Fruit fly (Drosophila melanogaster) whole organism, wandering third instar larva: ENCODE data around the gene alpha-Est5.

Source experiments
- Abd-B ChIP-seq: fragments of >200 bp; optimal IDR thresholded peaks from 2 replicates; lab custom pipeline; 2017; ENCODE audit warnings: missing biosample characterization, missing genetic modification characterization
- CG32264 ChIP-seq: fragments of 200-800 bp; sonication (Bioruptor generic); optimal IDR thresholded peaks from 2 replicates; lab custom pipeline; 2016; ENCODE audit warnings: missing biosample characterization, missing genetic modification characterization
- CG9705 ChIP-seq: fragments of 200-800 bp; sonication (Bioruptor generic); optimal IDR thresholded peaks from 2 replicates; lab custom pipeline; 2018; ENCODE audit warnings: missing biosample characterization, mild to moderate bottlenecking, missing genetic modification characterization
- CrebA ChIP-seq: fragments of 200-800 bp; sonication (Bioruptor generic); optimal IDR thresholded peaks from 2 replicates; lab custom pipeline; 2016; ENCODE audit warnings: missing biosample characterization, mild to moderate bottlenecking, missing genetic modification characterization, borderline replicate concordance
- Dfd ChIP-seq: fragments of >200 bp; optimal IDR thresholded peaks from 2 replicates; lab custom pipeline; 2017; ENCODE audit warnings: missing biosample characterization, missing genetic modification characterization
- Dif ChIP-seq: fragments of 200-275, 200-300 bp; sonication (Bioruptor generic); optimal IDR thresholded peaks from 2 replicates; lab custom pipeline; 2018; ENCODE audit warnings: missing biosample characterization, missing genetic modification characterization; ENCODE audit not compliant: partially characterized antibody
- GATAd ChIP-seq: sonication (Bioruptor generic); optimal IDR thresholded peaks from 2 replicates; lab custom pipeline; 2016; ENCODE audit warnings: missing biosample characterization, missing genetic modification characterization
- Hnf4 ChIP-seq: fragments of 200-800 bp; sonication (Bioruptor generic); optimal IDR thresholded peaks from 2 replicates; lab custom pipeline; 2016; ENCODE audit warnings: missing biosample characterization, mild to moderate bottlenecking, missing genetic modification characterization
- Hr78 ChIP-seq: fragments of >200 bp; optimal IDR thresholded peaks from 2 replicates; lab custom pipeline; 2017; ENCODE audit warnings: missing biosample characterization, missing genetic modification characterization
- Hr83 ChIP-seq: fragments of 200-300 bp; sonication (Bioruptor generic); optimal IDR thresholded peaks from 2 replicates; lab custom pipeline; 2016; ENCODE audit warnings: missing biosample characterization, mild to moderate bottlenecking, missing genetic modification characterization, moderate library complexity; ENCODE audit not compliant: poor library complexity, severe bottlenecking
- Jra ChIP-seq: sonication (Bioruptor generic); optimal IDR thresholded peaks from 2 replicates; lab custom pipeline; 2016; ENCODE audit warnings: missing biosample characterization, missing genetic modification characterization
- Mio ChIP-seq: sonication (Bioruptor generic); optimal IDR thresholded peaks from 2 replicates; lab custom pipeline; 2016; ENCODE audit warnings: missing biosample characterization, missing genetic modification characterization
- Myc ChIP-seq: fragments of >200 bp; optimal IDR thresholded peaks from 2 replicates; lab custom pipeline; 2017
- Rel ChIP-seq, 2 experiments: fragments of 200-800 bp; sonication (Bioruptor generic) in 1 of 2; optimal IDR thresholded peaks; 2 replicates in 1 of 2; 3 replicates in 1 of 2; lab custom pipeline; 2016 to 2019; ENCODE audit warnings: mild to moderate bottlenecking in 2 of 2, missing biosample characterization in 2 of 2, missing genetic modification characterization in 2 of 2, moderate library complexity in 1 of 2
- Sp1 ChIP-seq: fragments of 200-800 bp; sonication (Bioruptor generic); optimal IDR thresholded peaks from 3 replicates; lab custom pipeline; 2019; ENCODE audit warnings: missing biosample characterization, mild to moderate bottlenecking, missing genetic modification characterization, moderate library complexity
- Vsx2 ChIP-seq: fragments of 200-300, 225-300 bp; sonication (Bioruptor generic); optimal IDR thresholded peaks from 2 replicates; lab custom pipeline; 2018; ENCODE audit warnings: missing biosample characterization, missing genetic modification characterization; ENCODE audit not compliant: partially characterized antibody
- br ChIP-seq: fragments of 200-800 bp; sonication (Bioruptor generic); optimal IDR thresholded peaks from 2 replicates; lab custom pipeline; 2016; ENCODE audit warnings: missing biosample characterization, missing genetic modification characterization
- dl ChIP-seq, 2 experiments: fragments of 175-275, 200-275 bp in 1 of 2; fragments of 200-275 bp in 1 of 2; sonication (Bioruptor generic); optimal IDR thresholded peaks; lab custom pipeline; 2018; ENCODE audit warnings: mild to moderate bottlenecking in 2 of 2, missing biosample characterization in 2 of 2, missing genetic modification characterization in 2 of 2, moderate library complexity in 2 of 2; ENCODE audit not compliant: partially characterized antibody in 2 of 2, insufficient read depth in 1 of 2
- dmrt93B ChIP-seq: fragments of 200-800 bp; sonication (Bioruptor generic); optimal IDR thresholded peaks from 2 replicates; lab custom pipeline; 2018; ENCODE audit warnings: missing biosample characterization, mild to moderate bottlenecking, missing genetic modification characterization
- dsf ChIP-seq: sonication (Bioruptor generic); optimal IDR thresholded peaks from 2 replicates; lab custom pipeline; 2016; ENCODE audit warnings: missing biosample characterization, missing genetic modification characterization, borderline replicate concordance
- ey ChIP-seq: fragments of 200-800 bp; sonication (Bioruptor generic); optimal IDR thresholded peaks from 2 replicates; lab custom pipeline; 2016; ENCODE audit warnings: missing biosample characterization, missing genetic modification characterization
- foxo ChIP-seq, 2 experiments: fragments of 200-800 bp; sonication (Bioruptor generic); optimal IDR thresholded peaks; 2 replicates in 1 of 2; 3 replicates in 1 of 2; lab custom pipeline; 2016 to 2017; ENCODE audit warnings: missing biosample characterization in 2 of 2, missing genetic modification characterization in 2 of 2
- fru ChIP-seq: fragments of 200-800 bp; sonication (Bioruptor generic); optimal IDR thresholded peaks from 3 replicates; lab custom pipeline; 2016; ENCODE audit warnings: missing biosample characterization, mild to moderate bottlenecking, missing genetic modification characterization
- h ChIP-seq: fragments of 200-800 bp; sonication (Bioruptor generic); optimal IDR thresholded peaks from 3 replicates; lab custom pipeline; 2016; ENCODE audit warnings: missing biosample characterization, mild to moderate bottlenecking, missing genetic modification characterization
- jim ChIP-seq: fragments of 175-275, 200-325 bp; sonication (Bioruptor generic); optimal IDR thresholded peaks from 2 replicates; lab custom pipeline; 2016; ENCODE audit warnings: missing biosample characterization, mild to moderate bottlenecking, missing genetic modification characterization
- lola ChIP-seq: fragments of >200 bp; optimal IDR thresholded peaks from 2 replicates; lab custom pipeline; 2017; ENCODE audit warnings: missing biosample characterization, missing genetic modification characterization
- pan ChIP-seq: fragments of >200 bp; optimal IDR thresholded peaks from 2 replicates; lab custom pipeline; 2017
- psq ChIP-seq: fragments of 200-800 bp; sonication (Bioruptor generic); optimal IDR thresholded peaks from 3 replicates; lab custom pipeline; 2017; ENCODE audit warnings: missing biosample characterization, mild to moderate bottlenecking, missing genetic modification characterization, moderate library complexity
- rgr ChIP-seq: fragments of 200-800 bp; sonication (Bioruptor generic); optimal IDR thresholded peaks from 3 replicates; lab custom pipeline; 2016; ENCODE audit warnings: missing biosample characterization, mild to moderate bottlenecking, missing genetic modification characterization
- sv ChIP-seq: fragments of 200-800 bp; sonication (Bioruptor generic); optimal IDR thresholded peaks from 3 replicates; lab custom pipeline; 2016; ENCODE audit warnings: missing biosample characterization, missing genetic modification characterization
- tai ChIP-seq: sonication (Bioruptor generic); optimal IDR thresholded peaks from 2 replicates; lab custom pipeline; 2016; ENCODE audit warnings: missing biosample characterization, missing genetic modification characterization
- usp ChIP-seq: fragments of >200 bp; optimal IDR thresholded peaks from 2 replicates; lab custom pipeline; 2017; ENCODE audit warnings: missing biosample characterization, missing genetic modification characterization

The alpha-Est5 gene

dm6 chr3R:7524160-7524559, 12.0 kb downstream of the alpha-Est5 start:
- no peak for TF ChIP-seq ey
- no peak for TF ChIP-seq dl (GFP tag; optimal IDR thresholded peaks at IDR 0.05; lab: Kevin White, UChicago; ENCODE audit: insufficient read depth in 1 of 2, partially characterized antibody in 2 of 2)
- no peak for TF ChIP-seq sv (GFP tag; lab: Kevin White, UChicago)
- no peak for TF ChIP-seq Dif
- TF ChIP-seq Hr83 (GFP tag; lab: Kevin White, UChicago): no peak
- no peak for TF ChIP-seq fru (GFP tag; lab: Kevin White, UChicago)
- no peak for TF ChIP-seq usp (GFP tag; lab: Kevin White, UChicago)
- no peak for TF ChIP-seq lola (GFP tag; lab: Kevin White, UChicago)
- TF ChIP-seq pan: no peak

- TF ChIP-seq sv (GFP tag; lab: Kevin White, UChicago) (no peak), GATAd (GFP tag; lab: Kevin White, UChicago) (no peak), Dfd (GFP tag; lab: Kevin White, UChicago) (no peak), dl (GFP tag; optimal IDR thresholded peaks at IDR 0.05; lab: Kevin White, UChicago; ENCODE audit: insufficient read depth in 1 of 2, partially characterized antibody in 2 of 2) (no peak), Abd-B (GFP tag; lab: Kevin White, UChicago) (no peak), dsf (GFP tag; lab: Kevin White, UChicago) (no peak), Jra (GFP tag; lab: Kevin White, UChicago) (no peak), lola (GFP tag; lab: Kevin White, UChicago) (no peak), ey (no peak), Hr78 (GFP tag; lab: Kevin White, UChicago) (no peak), jim (GFP tag; lab: Kevin White, UChicago) (no peak), psq (peak; percentile 45), dmrt93B (GFP tag; lab: Kevin White, UChicago) (no peak), h (GFP tag; lab: Kevin White, UChicago) (no peak), CrebA (GFP tag; lab: Kevin White, UChicago) (peak; percentile 84), Hnf4 (no peak), Sp1 (GFP tag; lab: Kevin White, UChicago) (peak; percentile 31), Dif (no peak), Rel (GFP tag; optimal IDR thresholded peaks at IDR 0.05; lab: Kevin White, UChicago) (peak; percentile 30), Rel (tag; optimal IDR thresholded peaks at IDR 0.05; lab: Kevin White, UChicago) (peak; percentile 38), CG32264 (GFP tag; lab: Kevin White, UChicago) (no peak)
These were observed 12.6 kb downstream of the alpha-Est5 start, which contains the start of gene alpha-Est7 for dm6 chr3R:7523594-7523993. TSS of gene alpha-Est7 (minus strand) at chr3R:7523753.

DNA sequence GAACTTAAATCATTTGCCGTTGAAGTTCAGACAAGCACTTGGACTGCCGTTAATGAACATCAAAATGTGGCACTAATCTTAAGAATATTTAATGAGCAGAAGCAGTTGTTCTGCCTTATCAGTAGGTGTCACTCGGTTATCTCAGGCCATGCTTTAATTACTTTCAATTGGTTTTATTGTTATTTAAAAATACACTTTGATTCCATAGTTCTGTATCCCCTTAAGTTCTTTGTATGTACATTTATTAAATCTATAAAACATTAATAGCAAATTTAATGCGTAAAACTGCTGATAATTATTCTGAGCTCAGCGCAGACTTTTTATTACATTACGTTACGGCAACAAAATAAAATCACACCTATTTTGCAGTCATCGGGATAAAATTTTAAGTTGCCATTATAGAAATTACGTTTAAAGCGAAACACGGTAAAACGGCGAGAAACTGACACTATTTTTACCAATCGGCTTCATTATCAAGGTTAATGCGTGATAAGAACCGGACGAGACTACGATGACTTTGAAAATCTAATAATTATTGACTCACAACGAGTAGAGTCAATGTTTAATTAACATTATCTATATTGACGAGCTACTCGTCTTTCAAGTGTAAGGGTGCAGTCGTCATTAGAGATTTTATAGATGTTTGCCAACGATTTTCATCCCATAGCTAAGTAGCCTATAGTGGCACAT, 13.8 kb downstream of the alpha-Est5 start:
- TF ChIP-seq tai (no peak), dl (GFP tag; optimal IDR thresholded peaks at IDR 0.05; lab: Kevin White, UChicago; ENCODE audit: insufficient read depth in 1 of 2, partially characterized antibody in 2 of 2) (no peak), foxo (GFP tag; optimal IDR thresholded peaks at IDR 0.05; lab: Kevin White, UChicago) (no peak), Hnf4 (no peak), Vsx2 (GFP tag; lab: Kevin White, UChicago) (no peak), GATAd (GFP tag; lab: Kevin White, UChicago) (no peak), Hr78 (GFP tag; lab: Kevin White, UChicago) (no peak), rgr (GFP tag; lab: Kevin White, UChicago) (no peak), CrebA (GFP tag; lab: Kevin White, UChicago) (no peak), Sp1 (GFP tag; lab: Kevin White, UChicago) (no peak), br (GFP tag; lab: Kevin White, UChicago) (no peak), dmrt93B (GFP tag; lab: Kevin White, UChicago) (no peak), dsf (GFP tag; lab: Kevin White, UChicago) (no peak), Rel (GFP tag; optimal IDR thresholded peaks at IDR 0.05; lab: Kevin White, UChicago) (no peak), Rel (tag; optimal IDR thresholded peaks at IDR 0.05; lab: Kevin White, UChicago) (no peak), CG9705 (no peak), Myc (lab: Kevin White, UChicago) (no peak), Abd-B (GFP tag; lab: Kevin White, UChicago) (no peak), Mio (GFP tag; lab: Kevin White, UChicago) (no peak), Hr83 (GFP tag; lab: Kevin White, UChicago) (no peak)
